Worm (Caenorhabditis elegans): ENCODE results near the gene Y51H7C.13.
"Not testable (repeated sequence)": the region's sequence is repeated elsewhere in the genome, so short reads cannot be mapped to it uniquely, and the experiment has no call there.

Gene Y51H7C.13

ce11 chrII:1473481-1473880 is 7.1 kb upstream of the Y51H7C.13 start, which contains the start of gene H17B01.5:
Gene H17B01.5, minus strand, starts transcription at chrII:1473581.
- TF ChIP-seq ceh-28 (tag; optimal IDR thresholded peaks at IDR 0.05) (no peak), egl-27 (tag; optimal IDR thresholded peaks at IDR 0.05) (no peak), snpc-4 (tag; optimal IDR thresholded peaks at IDR 0.05) (no peak), nhr-12 (tag; optimal IDR thresholded peaks at IDR 0.05) (no peak), nhr-11 (tag; optimal IDR thresholded peaks at IDR 0.05) (no peak), elt-3 (tag; optimal IDR thresholded peaks at IDR 0.05) (no peak), daf-12 (tag; optimal IDR thresholded peaks at IDR 0.05) (no peak), nhr-76 (tag; optimal IDR thresholded peaks at IDR 0.05) (no peak), nhr-23 (tag; optimal IDR thresholded peaks at IDR 0.05) (no peak), jun-1 (tag; optimal IDR thresholded peaks at IDR 0.05) (no peak), skn-1 (tag; optimal IDR thresholded peaks at IDR 0.05) (no peak), hmg-11 (tag; optimal IDR thresholded peaks at IDR 0.05) (no peak), ceh-16 (tag; optimal IDR thresholded peaks at IDR 0.05) (no peak), R02D3.7 (tag; optimal IDR thresholded peaks at IDR 0.05) (no peak), unc-39 (tag; optimal IDR thresholded peaks at IDR 0.05) (no peak), nfya-1 (tag; optimal IDR thresholded peaks at IDR 0.05; ENCODE audit: insufficient read depth) (no peak), nhr-28 (tag; optimal IDR thresholded peaks at IDR 0.05) (no peak)

ce11 chrII:1470515-1470966 is 4.2 kb upstream of the Y51H7C.13 start, which contains the start of gene H17B01.2:
Gene H17B01.2, plus strand, starts transcription at chrII:1470565.
- TF ChIP-seq mml-1 (tag; optimal IDR thresholded peaks at IDR 0.05) (no peak), pqm-1 (tag; optimal IDR thresholded peaks at IDR 0.05) (no peak), egl-27 (tag; optimal IDR thresholded peaks at IDR 0.05) (no peak), lin-15B (tag; optimal IDR thresholded peaks at IDR 0.05) (no peak), R02D3.7 (tag; optimal IDR thresholded peaks at IDR 0.05) (no peak), sea-2 (GFP tag; optimal IDR thresholded peaks at IDR 0.05) (no peak), elt-2 (tag; optimal IDR thresholded peaks at IDR 0.05) (no peak), eor-1 (tag; optimal IDR thresholded peaks at IDR 0.05) (no peak), nhr-25 (tag; optimal IDR thresholded peaks at IDR 0.05) (no peak), daf-12 (tag; optimal IDR thresholded peaks at IDR 0.05) (no peak), tbx-2 (tag; optimal IDR thresholded peaks at IDR 0.05) (no peak), ama-1 (optimal IDR thresholded peaks at IDR 0.05) (no peak), zag-1 (tag; optimal IDR thresholded peaks at IDR 0.05) (no peak), nhr-23 (tag; optimal IDR thresholded peaks at IDR 0.05) (no peak), nhr-43 (tag; optimal IDR thresholded peaks at IDR 0.05; ENCODE audit: poor library complexity, severe bottlenecking) (no peak)

ce11 chrII:1467711-1468110 is 1.4 kb upstream of the Y51H7C.13 start, which contains the start of gene Y51H7C.1:
Gene Y51H7C.1, plus strand, starts transcription at chrII:1467727.
- TF ChIP-seq jun-1 (tag; optimal IDR thresholded peaks at IDR 0.05); elt-3 (tag; optimal IDR thresholded peaks at IDR 0.05); nhr-43 (tag; optimal IDR thresholded peaks at IDR 0.05; ENCODE audit: poor library complexity, severe bottlenecking): not testable (repeated sequence)

- TF ChIP-seq R02D3.7 (tag; optimal IDR thresholded peaks at IDR 0.05); nfya-1 (tag; optimal IDR thresholded peaks at IDR 0.05; ENCODE audit: insufficient read depth); nhr-43 (tag; optimal IDR thresholded peaks at IDR 0.05; ENCODE audit: poor library complexity, severe bottlenecking): not testable (repeated sequence)
These were observed 19.6 kb downstream of the Y51H7C.13 start, which contains the start of gene Y51H7C.12 for ce11 chrII:1446696-1447293. Gene Y51H7C.12, minus strand, starts transcription at chrII:1446746.

ce11 chrII:1444911-1445310 is 21.4 kb downstream of the Y51H7C.13 start, which contains the start of gene scl-17:
Gene scl-17, plus strand, starts transcription at chrII:1445211.
- no peak for TF ChIP-seq elt-2 (tag; optimal IDR thresholded peaks at IDR 0.05)
- TF ChIP-seq unc-62 (GFP tag; optimal IDR thresholded peaks at IDR 0.05), result no peak
- TF ChIP-seq ztf-4 (tag; optimal IDR thresholded peaks at IDR 0.05), result no peak
- no peak for TF ChIP-seq daf-12 (tag; optimal IDR thresholded peaks at IDR 0.05)
- no peak for TF ChIP-seq ceh-82 (tag; optimal IDR thresholded peaks at IDR 0.05)
- no peak for TF ChIP-seq aly-2 (tag; optimal IDR thresholded peaks at IDR 0.05)
- TF ChIP-seq mdl-1 (tag; optimal IDR thresholded peaks at IDR 0.05), result no peak
- no peak for TF ChIP-seq nfya-1 (tag; optimal IDR thresholded peaks at IDR 0.05; ENCODE audit: insufficient read depth)
- TF ChIP-seq lsy-12 (tag; optimal IDR thresholded peaks at IDR 0.05), result no peak
- TF ChIP-seq fos-1 (tag; optimal IDR thresholded peaks at IDR 0.05), result no peak
- TF ChIP-seq nhr-76 (tag; optimal IDR thresholded peaks at IDR 0.05), result no peak

Measured in whole organism, L3 larva.